Worm (Caenorhabditis elegans) whole organism, young adult: ENCODE measurements around the gene C29E4.13.

ENCODE experiments used
- B0336.3 ChIP-seq: fragments of 200-800 bp; sonication (Bioruptor generic); IDR thresholded peaks from 2 replicates; pipeline ENCODE4 v1.3.6; 2022; ENCODE audit warnings: missing genetic modification characterization, missing compliant biosample characterization
- C06A6.2 ChIP-seq: fragments of 200-800 bp; sonication (Bioruptor generic); conservative IDR thresholded peaks from 2 replicates; pipeline ENCODE4 v1.3.6; 2022; ENCODE audit warnings: missing genetic modification characterization, missing compliant biosample characterization
- C17E4.6 ChIP-seq: fragments of 200-800 bp; sonication (Bioruptor generic); IDR thresholded peaks from 2 replicates; pipeline ENCODE4 v1.3.6; 2022; ENCODE audit warnings: missing genetic modification reagents, missing genetic modification characterization, missing compliant biosample characterization
- D2030.7 ChIP-seq: fragments of 200-800 bp; sonication (Bioruptor generic); IDR thresholded peaks from 2 replicates; pipeline ENCODE4 v1.3.6; 2022; ENCODE audit warnings: missing genetic modification reagents, missing genetic modification characterization, missing compliant biosample characterization
- F33H1.4 ChIP-seq: fragments of 200-800 bp; sonication (Bioruptor generic); IDR thresholded peaks from 2 replicates; pipeline ENCODE4 v1.3.6; 2022; ENCODE audit warnings: missing genetic modification reagents, missing genetic modification characterization, missing compliant biosample characterization
- F52B5.7 ChIP-seq: sonication (generic microtip); optimal IDR thresholded peaks from 2 replicates; lab custom pipeline; 2016; ENCODE audit warnings: mild to moderate bottlenecking, missing genetic modification characterization, missing compliant biosample characterization
- F55B11.4 ChIP-seq: sonication (generic microtip); optimal IDR thresholded peaks from 2 replicates; lab custom pipeline; 2016; ENCODE audit warnings: missing compliant biosample characterization, missing genetic modification characterization, borderline replicate concordance; ENCODE audit not compliant: insufficient read depth
- Y53G8AR.9 ChIP-seq: fragments of 200-800 bp; sonication (Bioruptor generic); conservative IDR thresholded peaks from 2 replicates; pipeline ENCODE4 v1.3.6; 2022; ENCODE audit warnings: missing genetic modification reagents, missing genetic modification characterization, missing compliant biosample characterization
- Y67H2A.10 ChIP-seq: fragments of 200-800 bp; sonication (Bioruptor generic); conservative IDR thresholded peaks from 2 replicates; pipeline ENCODE4 v1.3.6; 2022; ENCODE audit warnings: missing genetic modification reagents, missing genetic modification characterization, missing compliant biosample characterization
- atf-7 ChIP-seq: sonication (generic microtip); optimal IDR thresholded peaks from 2 replicates; lab custom pipeline; 2017; ENCODE audit warnings: mild to moderate bottlenecking, missing genetic modification characterization, missing compliant biosample characterization
- cebp-2 ChIP-seq: fragments of 200-800 bp; sonication (Bioruptor generic); IDR thresholded peaks from 2 replicates; pipeline ENCODE4 v1.3.6; 2022; ENCODE audit warnings: missing genetic modification characterization, missing compliant biosample characterization
- ceh-79 ChIP-seq: sonication (generic microtip); optimal IDR thresholded peaks from 2 replicates; lab custom pipeline; 2017; ENCODE audit warnings: mild to moderate bottlenecking, missing genetic modification characterization, missing compliant biosample characterization
- dox-1 ChIP-seq: fragments of 200-800 bp; sonication (Bioruptor generic); IDR thresholded peaks from 2 replicates; pipeline ENCODE4 v1.3.6; 2022; ENCODE audit warnings: missing genetic modification reagents, missing genetic modification characterization, missing compliant biosample characterization
- dpl-1 ChIP-seq: fragments of 150-350 bp; optimal IDR thresholded peaks from 2 replicates; lab custom pipeline; 2014; ENCODE audit warnings: missing biosample characterization, missing genetic modification reagents, missing genetic modification characterization
- efl-1 ChIP-seq: fragments of 150-350 bp; optimal IDR thresholded peaks from 2 replicates; lab custom pipeline; 2014; ENCODE audit warnings: missing biosample characterization, missing genetic modification reagents, missing genetic modification characterization
- egl-18 ChIP-seq: fragments of 200-800 bp; sonication (Bioruptor generic); IDR thresholded peaks from 2 replicates; pipeline ENCODE4 v1.3.6; 2022; ENCODE audit warnings: missing genetic modification reagents, missing genetic modification characterization, missing compliant biosample characterization
- egl-44 ChIP-seq: fragments of 200-800 bp; sonication (Bioruptor generic); IDR thresholded peaks from 2 replicates; pipeline ENCODE4 v1.3.6; 2022; ENCODE audit warnings: missing genetic modification reagents, missing genetic modification characterization, missing compliant biosample characterization
- ets-4 ChIP-seq: fragments of 200-800 bp; sonication (Bioruptor generic); optimal IDR thresholded peaks from 2 replicates; lab custom pipeline; 2018; ENCODE audit warnings: mild to moderate bottlenecking, missing genetic modification characterization, missing compliant biosample characterization
- fkh-3 ChIP-seq: sonication (generic microtip); optimal IDR thresholded peaks from 2 replicates; lab custom pipeline; 2016; ENCODE audit warnings: mild to moderate bottlenecking, missing genetic modification characterization, missing compliant biosample characterization
- gei-17 ChIP-seq: fragments of 200-800 bp; sonication (Bioruptor generic); optimal IDR thresholded peaks from 2 replicates; lab custom pipeline; 2018; ENCODE audit warnings: mild to moderate bottlenecking, missing genetic modification characterization, missing compliant biosample characterization
- hmg-1.2 ChIP-seq: fragments of 200-800 bp; sonication (Bioruptor generic); IDR thresholded peaks from 2 replicates; pipeline ENCODE4 v1.3.6; 2022; ENCODE audit warnings: missing genetic modification reagents, missing genetic modification characterization, missing compliant biosample characterization
- hrde-1 ChIP-seq: sonication (generic microtip); optimal IDR thresholded peaks from 2 replicates; lab custom pipeline; 2016; ENCODE audit warnings: missing genetic modification characterization, mild to moderate bottlenecking, missing compliant biosample characterization, moderate library complexity, missing genotype, missing genetic modification reagents, borderline replicate concordance
- let-607 ChIP-seq, 2 experiments: fragments of 200-800 bp in 1 of 2; sonication (Bioruptor generic) in 1 of 2; sonication (generic microtip) in 1 of 2; optimal IDR thresholded peaks; 2 replicates each; lab custom pipeline; 2016 to 2018; ENCODE audit warnings: mild to moderate bottlenecking in 2 of 2, missing compliant biosample characterization in 2 of 2, missing genetic modification characterization in 2 of 2, moderate library complexity in 2 of 2, missing genotype in 1 of 2
- lin-35 ChIP-seq, 3 experiments: fragments of 150-350 bp in 2 of 3; sonication (generic microtip) in 1 of 3; optimal IDR thresholded peaks; 2 replicates each; lab custom pipeline; 2014 to 2018; ENCODE audit warnings: missing biosample characterization in 3 of 3, missing genetic modification characterization in 3 of 3, missing genetic modification reagents in 3 of 3
- lin-54 ChIP-seq: fragments of 200-800 bp; sonication (Bioruptor generic); optimal IDR thresholded peaks from 2 replicates; lab custom pipeline; 2018; ENCODE audit warnings: mild to moderate bottlenecking, missing genetic modification characterization, missing compliant biosample characterization
- lsy-27 ChIP-seq: sonication (generic microtip); optimal IDR thresholded peaks from 2 replicates; lab custom pipeline; 2017; ENCODE audit warnings: missing genetic modification characterization, mild to moderate bottlenecking, missing compliant biosample characterization, antibody characterized with exemption, missing genotype, borderline replicate concordance; ENCODE audit not compliant: insufficient read depth
- madf-6 ChIP-seq: fragments of 200-800 bp; sonication (Bioruptor generic); IDR thresholded peaks from 2 replicates; pipeline ENCODE4 v1.3.6; 2022; ENCODE audit warnings: missing genetic modification reagents, missing genetic modification characterization, missing compliant biosample characterization
- mcd-1 ChIP-seq: fragments of 200-800 bp; sonication (Bioruptor generic); IDR thresholded peaks from 2 replicates; pipeline ENCODE4 v1.3.6; 2022; ENCODE audit warnings: missing genetic modification reagents, missing genetic modification characterization, missing compliant biosample characterization
- mes-4 ChIP-seq: sonication (generic microtip); optimal IDR thresholded peaks from 2 replicates; lab custom pipeline; 2016; ENCODE audit warnings: missing genotype, missing genetic modification characterization, missing compliant biosample characterization
- nfya-2 ChIP-seq: fragments of 200-800 bp; sonication (Bioruptor generic); IDR thresholded peaks from 2 replicates; pipeline ENCODE4 v1.3.6; 2022; ENCODE audit warnings: missing genetic modification reagents, missing genetic modification characterization, missing compliant biosample characterization
- nhr-90 ChIP-seq: sonication (generic microtip); optimal IDR thresholded peaks from 2 replicates; lab custom pipeline; 2016; ENCODE audit warnings: missing genotype, mild to moderate bottlenecking, missing genetic modification characterization, missing compliant biosample characterization
- sdz-38 ChIP-seq: sonication (generic microtip); optimal IDR thresholded peaks from 2 replicates; lab custom pipeline; 2016; ENCODE audit warnings: missing genotype, missing genetic modification characterization, missing compliant biosample characterization
- snpc-1.1 ChIP-seq: sonication (generic microtip); optimal IDR thresholded peaks from 2 replicates; lab custom pipeline; 2017; ENCODE audit warnings: missing genetic modification characterization, mild to moderate bottlenecking, missing compliant biosample characterization, antibody characterized with exemption, moderate library complexity, missing genotype, missing genetic modification reagents; ENCODE audit not compliant: insufficient read depth
- snpc-3.4 ChIP-seq: sonication (generic microtip); optimal IDR thresholded peaks from 2 replicates; lab custom pipeline; 2017; ENCODE audit warnings: missing genetic modification characterization, mild to moderate bottlenecking, missing compliant biosample characterization, antibody characterized with exemption, moderate library complexity, missing genotype, missing genetic modification reagents
- snpc-4 ChIP-seq, 5 experiments: fragments of 150-350 bp in 1 of 5; sonication (generic microtip) in 4 of 5; optimal IDR thresholded peaks; 2 replicates each; lab custom pipeline; 2014 to 2018; ENCODE audit warnings: missing genetic modification characterization in 5 of 5, missing biosample characterization in 3 of 5, antibody characterized with exemption in 2 of 5, mild to moderate bottlenecking in 2 of 5, missing compliant biosample characterization in 2 of 5, missing genotype in 2 of 5, moderate library complexity in 2 of 5, missing genetic modification reagents in 1 of 5
- sptf-2 ChIP-seq: fragments of 200-800 bp; sonication (Bioruptor generic); optimal IDR thresholded peaks from 2 replicates; lab custom pipeline; 2018; ENCODE audit warnings: mild to moderate bottlenecking, missing genetic modification characterization, missing compliant biosample characterization
- tbp1 ChIP-seq: fragments of 200-800 bp; sonication (Bioruptor generic); optimal IDR thresholded peaks from 2 replicates; lab custom pipeline; 2018; ENCODE audit warnings: mild to moderate bottlenecking, missing genetic modification characterization, missing compliant biosample characterization

Gene C29E4.13

ce11 chrIII:7953208-7953607 is 24.7 kb upstream of the C29E4.13 start, which contains the start of gene let-754:
Gene let-754, minus strand, starts transcription at chrIII:7953308.
- TF ChIP-seq nhr-90 (no peak), F52B5.7 (tag; lab: Kevin White, UChicago) (no peak), hrde-1 (tag; lab: Kevin White, UChicago) (no peak), hmg-1.2 (GFP tag; lab: Robert Waterston, UW) (no peak), ets-4 (no peak), egl-44 (GFP tag; lab: Robert Waterston, UW) (no peak), B0336.3 (GFP tag; lab: Robert Waterston, UW) (no peak), egl-18 (GFP tag; lab: Robert Waterston, UW) (no peak), sptf-2 (GFP tag; lab: Kevin White, UChicago) (no peak), D2030.7 (GFP tag; lab: Robert Waterston, UW) (no peak), atf-7 (no peak), sdz-38 (tag; lab: Kevin White, UChicago) (no peak), mes-4 (tag; lab: Kevin White, UChicago) (no peak), C17E4.6 (GFP tag; lab: Robert Waterston, UW) (no peak), snpc-4 (GFP tag; optimal IDR thresholded peaks at IDR 0.05; lab: Kevin White, UChicago) (no peak), snpc-4 (tag; optimal IDR thresholded peaks at IDR 0.05; lab: Kevin White, UChicago) (no peak), gei-17 (GFP tag; lab: Kevin White, UChicago) (no peak)

- TF ChIP-seq Y53G8AR.9 (GFP tag; lab: Robert Waterston, UW) (no peak), hrde-1 (tag; lab: Kevin White, UChicago) (no peak), lsy-27 (tag; lab: Kevin White, UChicago) (no peak), fkh-3 (tag; lab: Kevin White, UChicago) (no peak), dpl-1 (GFP tag; lab: Kevin White, UChicago) (peak; percentile 65), mcd-1 (GFP tag; lab: Robert Waterston, UW) (no peak), Y67H2A.10 (no peak), D2030.7 (GFP tag; lab: Robert Waterston, UW) (no peak), madf-6 (GFP tag; lab: Robert Waterston, UW) (peak; percentile 41; the same call in 1 of the 2 replicates), F33H1.4 (peak; percentile 63), F55B11.4 (tag; lab: Kevin White, UChicago) (no peak), lin-54 (GFP tag; lab: Kevin White, UChicago) (peak; percentile 66), efl-1 (peak; percentile 44), dox-1 (GFP tag; lab: Robert Waterston, UW) (0 out of 2 replicates have a peak, but pooled peaks have one; percentile 9), ceh-79 (tag; lab: Kevin White, UChicago) (no peak), nhr-90 (no peak), lin-35 (GFP tag; optimal IDR thresholded peaks at IDR 0.05; lab: Kevin White, UChicago) (peak in 1 of 3 experiments; percentile 88), let-607 (tag; optimal IDR thresholded peaks at IDR 0.05; lab: Kevin White, UChicago) (no peak), tbp1 (no peak), cebp-2 (GFP tag; lab: Robert Waterston, UW) (no peak), snpc-3.4 (tag; lab: Kevin White, UChicago) (peak; percentile 38), nfya-2 (GFP tag; lab: Robert Waterston, UW) (no peak), C06A6.2 (GFP tag; lab: Robert Waterston, UW) (no peak), snpc-1.1 (no peak)
Measured at ce11 chrIII:7952077-7952765, 23.7 kb upstream of the C29E4.13 start, which contains the start of gene C29E4.15. Gene C29E4.15, plus strand, starts transcription at chrIII:7952623.
